Fruit fly (Drosophila melanogaster) whole organism, embryonic: ENCODE data around the gene Prx4.

Source experiments
- BtbVII ChIP-seq: fragments of 200-800 bp; sonication (Bioruptor generic); optimal IDR thresholded peaks from 3 replicates; lab custom pipeline; 2017; ENCODE audit warnings: missing biosample characterization, mild to moderate bottlenecking, missing genetic modification characterization
- CG10366 ChIP-seq: fragments of 200-800 bp; sonication (Bioruptor generic); IDR thresholded peaks from 2 replicates; pipeline ENCODE4 v1.3.6; 2022; ENCODE audit warnings: missing biosample characterization, missing genetic modification characterization
- CG10959 ChIP-seq: fragments of 200-800 bp; sonication (Bioruptor generic); IDR thresholded peaks from 2 replicates; pipeline ENCODE4 v1.3.6; 2022; ENCODE audit warnings: missing biosample characterization, missing genetic modification characterization
- CG11085 ChIP-seq: fragments of 200-800 bp; sonication (Bioruptor generic); IDR thresholded peaks from 2 replicates; pipeline ENCODE4 v1.3.6; 2022; ENCODE audit warnings: missing biosample characterization, missing genetic modification characterization
- CG11398 ChIP-seq: fragments of 200-800 bp; sonication (Bioruptor generic); optimal IDR thresholded peaks from 2 replicates; lab custom pipeline; 2016; ENCODE audit warnings: missing biosample characterization, missing genetic modification characterization
- CG12942 ChIP-seq: fragments of 200-800 bp; sonication (Bioruptor generic); optimal IDR thresholded peaks from 3 replicates; lab custom pipeline; 2016; ENCODE audit warnings: missing biosample characterization, missing genetic modification characterization
- CG14710 ChIP-seq: fragments of 200-800 bp; sonication (Bioruptor generic); optimal IDR thresholded peaks from 3 replicates; lab custom pipeline; 2019; ENCODE audit warnings: missing biosample characterization, mild to moderate bottlenecking, missing genetic modification characterization, moderate library complexity
- CG14860 ChIP-seq: fragments of 200-800 bp; sonication (Bioruptor generic); IDR thresholded peaks from 3 replicates; pipeline ENCODE4 v1.3.6; 2022; ENCODE audit warnings: missing biosample characterization, missing genetic modification characterization; ENCODE audit not compliant: partially characterized antibody
- CG1602 ChIP-seq: fragments of 200-800 bp; sonication (Bioruptor generic); optimal IDR thresholded peaks from 3 replicates; lab custom pipeline; 2016; ENCODE audit warnings: missing biosample characterization, missing genetic modification characterization
- CG30403 ChIP-seq: fragments of 200-800 bp; sonication (Bioruptor generic); optimal IDR thresholded peaks from 3 replicates; lab custom pipeline; 2016; ENCODE audit warnings: missing biosample characterization, missing genetic modification characterization
- CG34376 ChIP-seq: fragments of 200-800 bp; sonication (Bioruptor generic); optimal IDR thresholded peaks from 2 replicates; lab custom pipeline; 2018; ENCODE audit warnings: missing biosample characterization, mild to moderate bottlenecking, missing genetic modification characterization
- CG3847 ChIP-seq: fragments of 200-800 bp; sonication (Bioruptor generic); IDR thresholded peaks from 2 replicates; pipeline ENCODE4 v1.3.6; 2022; ENCODE audit warnings: missing biosample characterization, missing genetic modification characterization
- CG4854 ChIP-seq: fragments of 200-800 bp; sonication (Bioruptor generic); optimal IDR thresholded peaks from 2 replicates; lab custom pipeline; 2016; ENCODE audit warnings: missing biosample characterization, missing genetic modification characterization, inconsistent platforms
- CG6175 ChIP-seq: fragments of 200-800 bp; sonication (Bioruptor generic); IDR thresholded peaks from 3 replicates; pipeline ENCODE4 v1.3.6; 2022; ENCODE audit warnings: missing biosample characterization, missing genetic modification characterization
- CG9437 ChIP-seq: fragments of 200-800 bp; sonication (Bioruptor generic); optimal IDR thresholded peaks from 2 replicates; lab custom pipeline; 2018; ENCODE audit warnings: missing biosample characterization, mild to moderate bottlenecking, missing genetic modification characterization
- CG9797 ChIP-seq: fragments of 200-800 bp; sonication (Bioruptor generic); optimal IDR thresholded peaks from 3 replicates; lab custom pipeline; 2018; ENCODE audit warnings: missing biosample characterization, mild to moderate bottlenecking, missing genetic modification characterization
- CG9817 ChIP-seq: fragments of 200-800 bp; sonication (Bioruptor generic); optimal IDR thresholded peaks from 2 replicates; lab custom pipeline; 2018; ENCODE audit warnings: missing biosample characterization, mild to moderate bottlenecking, missing genetic modification characterization, moderate library complexity
- CHES-1-like ChIP-seq: fragments of 200-800 bp; sonication (Bioruptor generic); optimal IDR thresholded peaks from 2 replicates; lab custom pipeline; 2016; ENCODE audit warnings: missing biosample characterization, missing genetic modification characterization
- Dbx ChIP-seq: fragments of 200-800 bp; sonication (Bioruptor generic); IDR thresholded peaks from 3 replicates; pipeline ENCODE4 v1.3.6; 2022; ENCODE audit warnings: missing biosample characterization, missing genetic modification characterization
- Ets97D ChIP-seq: fragments of 200-800 bp; sonication (Bioruptor generic); optimal IDR thresholded peaks from 3 replicates; lab custom pipeline; 2016; ENCODE audit warnings: missing biosample characterization, missing genetic modification characterization
- Fer3 ChIP-seq: fragments of 200-800 bp; sonication (Bioruptor generic); optimal IDR thresholded peaks from 2 replicates; lab custom pipeline; 2018; ENCODE audit warnings: missing biosample characterization, mild to moderate bottlenecking, missing genetic modification characterization, moderate library complexity
- H2.0 ChIP-seq: fragments of 200-800 bp; sonication (Bioruptor generic); IDR thresholded peaks from 2 replicates; pipeline ENCODE4 v1.3.6; 2022; ENCODE audit warnings: missing biosample characterization, missing genetic modification characterization
- Lim3 ChIP-seq: fragments of 200-800 bp; sonication (Bioruptor generic); IDR thresholded peaks from 2 replicates; pipeline ENCODE4 v1.3.6; 2022; ENCODE audit warnings: missing biosample characterization, missing genetic modification characterization
- MESR4 ChIP-seq: fragments of 200-800 bp; sonication (Bioruptor generic); optimal IDR thresholded peaks from 2 replicates; lab custom pipeline; 2018; ENCODE audit warnings: missing biosample characterization, mild to moderate bottlenecking, missing genetic modification characterization, moderate library complexity
- NK7.1 ChIP-seq: fragments of 200-800 bp; sonication (Bioruptor generic); optimal IDR thresholded peaks from 3 replicates; lab custom pipeline; 2016; ENCODE audit warnings: missing biosample characterization, missing genetic modification characterization
- Nf-YB ChIP-seq: fragments of 200-800 bp; sonication (Bioruptor generic); optimal IDR thresholded peaks from 3 replicates; lab custom pipeline; 2019; ENCODE audit warnings: missing biosample characterization, mild to moderate bottlenecking, missing genetic modification characterization, moderate library complexity
- Sry-δ ChIP-seq: fragments of 200-800 bp; sonication (Bioruptor generic); optimal IDR thresholded peaks from 2 replicates; lab custom pipeline; 2016; ENCODE audit warnings: missing biosample characterization, missing genetic modification characterization
- Stat92E ChIP-seq, 3 experiments: fragments of >200 bp in 2 of 3; fragments of 200-800 bp in 1 of 3; sonication (Bioruptor generic) in 1 of 3; optimal IDR thresholded peaks; 2 replicates each; lab custom pipeline; 2017 to 2019; ENCODE audit warnings: missing biosample characterization in 3 of 3, missing genetic modification characterization in 3 of 3, mild to moderate bottlenecking in 1 of 3, moderate library complexity in 1 of 3
- Tbp ChIP-seq: fragments of >200 bp; optimal IDR thresholded peaks from 2 replicates; lab custom pipeline; 2018; ENCODE audit warnings: missing biosample characterization, missing genetic modification characterization
- abd-A ChIP-seq: fragments of 200-800 bp; sonication (Bioruptor generic); optimal IDR thresholded peaks from 3 replicates; lab custom pipeline; 2019; ENCODE audit warnings: missing biosample characterization, mild to moderate bottlenecking, missing genetic modification characterization, moderate library complexity
- ato ChIP-seq: fragments of 200-800 bp; sonication (Bioruptor generic); IDR thresholded peaks from 2 replicates; pipeline ENCODE4 v1.3.6; 2022; ENCODE audit warnings: missing biosample characterization, missing genetic modification characterization; ENCODE audit not compliant: partially characterized antibody
- cas ChIP-seq: fragments of 200-800 bp; sonication (Bioruptor generic); IDR thresholded peaks from 2 replicates; pipeline ENCODE4 v1.3.6; 2022; ENCODE audit warnings: missing biosample characterization, missing genetic modification characterization
- croc ChIP-seq: fragments of 200-800 bp; sonication (Bioruptor generic); conservative IDR thresholded peaks from 3 replicates; pipeline ENCODE4 v1.3.6; 2022; ENCODE audit warnings: missing biosample characterization, missing genetic modification characterization
- crp ChIP-seq, 2 experiments: fragments of 200-800 bp; sonication (Bioruptor generic); optimal IDR thresholded peaks; 2 replicates in 1 of 2; 3 replicates in 1 of 2; lab custom pipeline; 2017; ENCODE audit warnings: missing biosample characterization in 2 of 2, missing genetic modification characterization in 2 of 2, mild to moderate bottlenecking in 1 of 2, moderate library complexity in 1 of 2
- danr ChIP-seq: fragments of 200-800 bp; sonication (Bioruptor generic); IDR thresholded peaks from 2 replicates; pipeline ENCODE4 v1.3.6; 2022; ENCODE audit warnings: missing biosample characterization, missing genetic modification characterization
- eve ChIP-seq, 2 experiments: fragments of >200 bp; optimal IDR thresholded peaks; 2 replicates each; lab custom pipeline; 2017; ENCODE audit warnings: missing biosample characterization in 2 of 2, missing genetic modification characterization in 2 of 2
- fd64A ChIP-seq: fragments of 200-800 bp; sonication (Bioruptor generic); optimal IDR thresholded peaks from 3 replicates; lab custom pipeline; 2018; ENCODE audit warnings: missing biosample characterization, mild to moderate bottlenecking, missing genetic modification characterization
- fd96Cb ChIP-seq: fragments of 200-800 bp; sonication (Bioruptor generic); optimal IDR thresholded peaks from 2 replicates; lab custom pipeline; 2018; ENCODE audit warnings: missing biosample characterization, mild to moderate bottlenecking, missing genetic modification characterization, moderate library complexity
- fru ChIP-seq: fragments of >200 bp; optimal IDR thresholded peaks from 2 replicates; lab custom pipeline; 2017
- ftz-f1 ChIP-seq: fragments of 200-800 bp; sonication (Bioruptor generic); optimal IDR thresholded peaks from 2 replicates; lab custom pipeline; 2016; ENCODE audit warnings: missing biosample characterization, missing genetic modification characterization
- jigr1 ChIP-seq: fragments of 200-800 bp; sonication (Bioruptor generic); IDR thresholded peaks from 3 replicates; pipeline ENCODE4 v1.3.6; 2022; ENCODE audit warnings: missing biosample characterization, missing genetic modification characterization
- maf-S ChIP-seq: fragments of 200-800 bp; sonication (Bioruptor generic); optimal IDR thresholded peaks from 2 replicates; lab custom pipeline; 2016; ENCODE audit warnings: missing biosample characterization, missing genetic modification characterization
- psq ChIP-seq: fragments of 200-800 bp; sonication (Bioruptor generic); optimal IDR thresholded peaks from 2 replicates; lab custom pipeline; 2017; ENCODE audit warnings: missing biosample characterization, missing genetic modification characterization
- sim ChIP-seq: fragments of 200-800 bp; sonication (Bioruptor generic); IDR thresholded peaks from 2 replicates; pipeline ENCODE4 v1.3.6; 2022; ENCODE audit warnings: missing biosample characterization, missing genetic modification characterization
- sqz ChIP-seq: fragments of 200-800 bp; sonication (Bioruptor generic); optimal IDR thresholded peaks from 3 replicates; lab custom pipeline; 2018; ENCODE audit warnings: missing biosample characterization, mild to moderate bottlenecking, missing genetic modification characterization
- unpg ChIP-seq: fragments of 200-800 bp; sonication (Bioruptor generic); optimal IDR thresholded peaks from 3 replicates; lab custom pipeline; 2018; ENCODE audit warnings: missing biosample characterization, mild to moderate bottlenecking, missing genetic modification characterization, moderate library complexity
- wek ChIP-seq: fragments of 200-800 bp; sonication (Bioruptor generic); optimal IDR thresholded peaks from 3 replicates; lab custom pipeline; 2018; ENCODE audit warnings: missing biosample characterization, mild to moderate bottlenecking, missing genetic modification characterization, moderate library complexity

Gene Prx4

DNA sequence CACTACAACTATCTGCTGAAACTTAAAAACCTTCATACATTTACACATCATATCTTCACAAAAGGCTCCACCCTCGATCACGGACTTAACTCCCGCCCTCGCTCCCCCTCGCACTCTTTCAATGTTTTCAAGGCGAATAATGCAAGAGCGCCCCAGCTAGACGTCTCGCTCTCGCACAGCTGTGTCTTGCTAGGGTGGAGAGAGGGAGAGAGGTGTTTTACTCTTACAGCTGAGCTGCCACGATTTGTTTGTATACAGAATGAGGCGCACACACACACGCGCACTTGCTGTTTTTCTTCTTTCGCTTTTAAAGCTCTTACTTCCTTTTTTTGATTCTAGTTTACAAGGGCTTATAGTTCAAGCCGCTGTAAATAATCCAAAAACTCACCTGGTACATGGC, 27.6 kb downstream of the Prx4 start (continued):
- peak; percentile 21 for TF ChIP-seq Nf-YB (GFP tag; lab: Kevin White, UChicago)
- TF ChIP-seq, all 482 proteins: peak for 19

- TF ChIP-seq CG3847 (GFP tag; lab: Robert Waterston, UW) (peak; percentile 72), jigr1 (GFP tag; lab: Robert Waterston, UW) (no peak), MESR4 (GFP tag; lab: Kevin White, UChicago) (peak; percentile 44), CG4854 (no peak), CG11398 (GFP tag; lab: Kevin White, UChicago) (no peak), sqz (GFP tag; lab: Kevin White, UChicago) (peak; percentile 64), fd96Cb (tag; lab: Kevin White, UChicago) (no peak), croc (GFP tag; lab: Robert Waterston, UW) (no peak), CG34376 (GFP tag; lab: Kevin White, UChicago) (peak; percentile 82), Dbx (peak; percentile 65; the same call in 2 of the 3 replicates), crp (GFP tag; optimal IDR thresholded peaks at IDR 0.05; lab: Kevin White, UChicago) (peak in 1 of 2 experiments; percentile 54), unpg (GFP tag; lab: Kevin White, UChicago) (peak; percentile 40), CG6175 (GFP tag; lab: Robert Waterston, UW) (no peak; the same call in 2 of the 3 replicates), ato (GFP tag; lab: Robert Waterston, UW) (peak; percentile 75), CG14710 (tag; lab: Kevin White, UChicago) (peak; percentile 90), wek (GFP tag; lab: Kevin White, UChicago) (peak; percentile 51), H2.0 (GFP tag; lab: Robert Waterston, UW) (0 out of 2 replicates have a peak, but pooled peaks have one; percentile 18), CG10366 (GFP tag; lab: Robert Waterston, UW) (no peak; the same call in 1 of the 2 replicates), Lim3 (no peak), BtbVII (GFP tag; lab: Kevin White, UChicago) (no peak), cas (GFP tag; lab: Robert Waterston, UW) (peak; percentile 18; the same call in 1 of the 2 replicates), danr (no peak), CG12942 (GFP tag; lab: Kevin White, UChicago) (peak; percentile 31), psq (GFP tag; lab: Kevin White, UChicago) (peak; percentile 95), CHES-1-like (peak; percentile 63), abd-A (tag; lab: Kevin White, UChicago) (peak; percentile 84), sim (GFP tag; lab: Robert Waterston, UW) (no peak), CG30403 (peak; percentile 38), ftz-f1 (GFP tag; lab: Kevin White, UChicago) (peak; percentile 77), Stat92E (GFP tag; optimal IDR thresholded peaks at IDR 0.05; lab: Kevin White, UChicago) (peak in 1 of 3 experiments; percentile 62), CG14860 (GFP tag; lab: Robert Waterston, UW) (peak; percentile 62), Fer3 (tag; lab: Kevin White, UChicago) (peak; percentile 48), CG10959 (no peak), Tbp (GFP tag; lab: Kevin White, UChicago) (no peak), Sry-δ (GFP tag; lab: Kevin White, UChicago) (peak; percentile 63), CG1602 (GFP tag; lab: Kevin White, UChicago) (peak; percentile 28), fru (no peak), CG9437 (no peak), CG9817 (tag; lab: Kevin White, UChicago) (peak; percentile 31), fd64A (GFP tag; lab: Kevin White, UChicago) (no peak), Ets97D (GFP tag; lab: Kevin White, UChicago) (peak; percentile 91), CG9797 (peak; percentile 100), eve (GFP tag; optimal IDR thresholded peaks at IDR 0.05; lab: Kevin White, UChicago) (no peak), maf-S (GFP tag; lab: Kevin White, UChicago) (no peak), CG11085 (GFP tag; lab: Robert Waterston, UW) (peak; percentile 29; the same call in 1 of the 2 replicates), NK7.1 (GFP tag; lab: Kevin White, UChicago) (no peak)
These were observed 28.4 kb downstream of the Prx4 start, which contains the start of the genes CG32486 and PAN3 for dm6 chr3L:3070274-3071204. Gene CG32486, minus strand, starts transcription at chr3L:3070839. Gene PAN3, plus strand, starts transcription at chr3L:3071133.
